Worm (Caenorhabditis elegans): ENCODE results near the gene F41G3.6.

Gene F41G3.6

DNA sequence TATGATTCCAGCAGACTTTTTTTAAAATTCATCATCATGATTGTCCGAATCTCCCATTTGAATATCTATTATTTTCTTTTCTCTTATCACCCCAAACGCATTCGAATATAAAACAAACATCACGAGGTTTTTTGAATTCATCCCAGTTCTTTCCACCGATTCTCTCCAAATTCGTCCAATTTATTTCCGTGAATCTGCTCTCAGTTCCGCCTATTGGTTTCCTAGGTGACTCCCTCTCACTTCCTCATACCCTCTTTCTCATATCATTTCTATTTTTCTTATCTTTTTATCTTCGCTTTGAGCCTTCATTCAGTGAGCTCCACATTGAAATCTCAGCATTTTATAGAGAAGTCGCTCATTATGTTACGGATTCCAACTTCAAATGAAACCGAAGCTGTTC is 36.4 kb downstream of the F41G3.6 start, which contains the start of gene T13C2.7:
T13C2.7 (plus strand) TSS at position 301 of the 400 bp plus-strand sequence.
- TF ChIP-seq nhr-11 (tag; optimal IDR thresholded peaks at IDR 0.05) (no peak), ceh-30 (tag; optimal IDR thresholded peaks at IDR 0.05) (no peak), ets-4 (tag; optimal IDR thresholded peaks at IDR 0.05) (no peak)

- TF ChIP-seq ama-1 (optimal IDR thresholded peaks at IDR 0.05) (no peak), syd-9 (tag; optimal IDR thresholded peaks at IDR 0.05) (no peak), elt-2 (tag; optimal IDR thresholded peaks at IDR 0.05) (peak; percentile 64), ceh-2 (tag; optimal IDR thresholded peaks at IDR 0.05) (no peak)
Measured at ce11 chrII:6781231-6781630, 38.5 kb downstream of the F41G3.6 start.

DNA sequence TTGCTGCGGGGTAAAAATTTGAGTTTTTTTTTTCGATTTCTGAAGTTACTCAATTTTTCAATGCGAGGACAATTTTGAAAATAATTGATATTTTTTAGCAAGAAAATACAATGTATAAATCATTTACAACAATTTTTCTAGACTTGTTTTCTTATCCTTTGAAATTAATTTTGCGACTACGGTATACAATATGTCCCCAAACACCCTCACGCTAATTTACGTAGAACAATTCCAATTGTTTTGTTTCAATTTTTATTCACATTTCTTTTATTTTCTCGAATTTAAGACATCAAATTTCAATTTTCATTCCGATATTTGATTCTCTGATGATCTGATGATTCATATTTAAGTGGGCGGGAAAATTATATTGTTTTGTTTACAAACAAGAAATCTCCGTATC is 39.3 kb downstream of the F41G3.6 start:
- TF ChIP-seq C08G9.2 (tag; optimal IDR thresholded peaks at IDR 0.05) (no peak), unc-42 (tag; optimal IDR thresholded peaks at IDR 0.05) (no peak), ceh-30 (tag; optimal IDR thresholded peaks at IDR 0.05) (no peak), hlh-30 (tag; optimal IDR thresholded peaks at IDR 0.05; ENCODE audit: insufficient read depth) (no peak)

DNA sequence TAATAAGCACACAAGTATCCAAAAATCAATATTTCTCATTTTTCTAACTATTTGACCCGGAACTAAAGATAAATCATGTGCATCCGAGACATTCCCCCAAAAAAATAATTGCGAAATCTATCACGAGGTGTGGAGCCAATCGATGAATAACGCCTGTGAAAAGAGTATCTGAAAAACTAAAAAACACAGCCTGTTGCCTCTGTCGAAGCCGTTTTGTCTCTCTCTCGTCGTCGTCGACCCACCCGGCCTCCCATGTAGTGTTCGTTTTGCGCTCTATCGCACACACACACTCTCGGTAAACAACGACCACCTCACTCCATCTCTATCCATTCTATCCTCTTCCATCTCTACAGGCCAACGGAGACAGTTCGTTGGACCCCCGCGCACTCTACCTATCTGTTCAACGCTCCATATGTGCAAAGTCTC is 40.0 kb downstream of the F41G3.6 start:
- TF ChIP-seq ceh-34 (tag; optimal IDR thresholded peaks at IDR 0.05) (peak; percentile 36), hlh-13 (GFP tag; optimal IDR thresholded peaks at IDR 0.05) (no peak), C38D4.7 (GFP tag; optimal IDR thresholded peaks at IDR 0.05) (peak; percentile 24), ceh-31 (tag; optimal IDR thresholded peaks at IDR 0.05) (peak; percentile 3), madf-2 (tag; optimal IDR thresholded peaks at IDR 0.05) (peak; percentile 2), ceh-48 (tag; optimal IDR thresholded peaks at IDR 0.05) (peak; percentile 29), tbx-2 (tag; optimal IDR thresholded peaks at IDR 0.05) (peak; percentile 32), zip-5 (tag; optimal IDR thresholded peaks at IDR 0.05) (no peak), pag-3 (tag; optimal IDR thresholded peaks at IDR 0.05; ENCODE audit: borderline replicate concordance) (no peak)

- TF ChIP-seq nfya-1 (tag; optimal IDR thresholded peaks at IDR 0.05) (no peak), unc-3 (GFP tag; conservative IDR thresholded peaks at IDR 0.05) (no peak), unc-3 (tag; optimal IDR thresholded peaks at IDR 0.05) (no peak), fax-1 (tag; optimal IDR thresholded peaks at IDR 0.05) (no peak), tbx-2 (tag; optimal IDR thresholded peaks at IDR 0.05) (no peak), ets-4 (tag; optimal IDR thresholded peaks at IDR 0.05) (no peak), K09A11.1 (tag; optimal IDR thresholded peaks at IDR 0.05; ENCODE audit: insufficient read depth) (no peak), ceh-2 (tag; optimal IDR thresholded peaks at IDR 0.05) (no peak), Y22D7AL.16 (tag; optimal IDR thresholded peaks at IDR 0.05) (no peak), ceh-19 (GFP tag; optimal IDR thresholded peaks at IDR 0.05) (no peak), F13H6.1 (tag; optimal IDR thresholded peaks at IDR 0.05) (no peak), C38D4.7 (GFP tag; optimal IDR thresholded peaks at IDR 0.05) (no peak), elt-2 (tag; optimal IDR thresholded peaks at IDR 0.05) (no peak), fkh-6 (tag; optimal IDR thresholded peaks at IDR 0.05) (no peak), npax-4 (tag; optimal IDR thresholded peaks at IDR 0.05) (no peak), ztf-16 (tag; optimal IDR thresholded peaks at IDR 0.05) (no peak), pax-1 (tag; optimal IDR thresholded peaks at IDR 0.05) (no peak), tbx-7 (tag; optimal IDR thresholded peaks at IDR 0.05) (no peak)
Measured at ce11 chrII:6783377-6783829, 40.7 kb downstream of the F41G3.6 start, which contains the start of gene gldi-2. Gene gldi-2, plus strand, starts transcription at chrII:6783427.

DNA sequence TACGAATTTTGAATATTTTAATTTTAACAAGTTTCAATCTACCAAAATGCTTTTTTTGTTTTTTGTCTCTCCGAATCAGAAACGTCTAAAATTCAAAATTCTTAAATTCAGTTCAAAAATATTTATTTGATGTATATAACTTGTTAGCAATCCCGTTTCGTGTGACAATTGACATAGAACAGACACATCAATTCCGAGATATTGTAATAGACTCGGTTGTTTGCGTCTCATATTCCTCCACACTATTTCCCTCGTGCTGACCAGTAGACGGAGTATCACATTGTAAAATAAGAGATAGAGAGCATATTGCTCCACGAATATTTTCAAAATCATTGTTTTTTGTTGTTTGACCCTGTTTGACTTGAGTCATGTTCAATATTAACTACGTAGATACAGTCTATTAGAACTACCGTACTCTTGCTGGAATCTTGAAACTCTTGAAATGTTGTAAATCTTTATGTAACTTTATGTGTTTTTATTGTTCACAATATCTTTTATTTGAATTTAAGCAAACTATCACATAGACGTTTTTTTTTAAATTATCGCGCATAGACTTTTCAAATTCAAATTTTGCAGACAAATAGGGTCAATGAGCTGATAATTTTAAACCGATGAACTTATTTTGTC is 46.1 kb downstream of the F41G3.6 start, which contains the start of gene T13C2.3:
T13C2.3 (plus strand) TSS at position 577 of the 627 bp plus-strand sequence.
- TF ChIP-seq unc-55 (GFP tag; optimal IDR thresholded peaks at IDR 0.05): peak; percentile 36
- no peak for TF ChIP-seq dve-1 (tag; optimal IDR thresholded peaks at IDR 0.05)
